Worm (Caenorhabditis elegans) whole organism, early embryonic: ENCODE data around the gene E02H4.4.

Experiments
- B0310.2 ChIP-seq: sonication (generic microtip); optimal IDR thresholded peaks from 2 replicates; lab custom pipeline; 2016; ENCODE audit warnings: mild to moderate bottlenecking, missing genetic modification characterization, missing compliant biosample characterization
- F13C5.2 ChIP-seq: sonication (generic microtip); optimal IDR thresholded peaks from 2 replicates; lab custom pipeline; 2017; ENCODE audit warnings: mild to moderate bottlenecking, missing genetic modification characterization, inconsistent platforms, missing compliant biosample characterization
- ama-1 ChIP-seq: fragments of 150-350 bp; optimal IDR thresholded peaks from 2 replicates; lab custom pipeline; 2014
- hmbx-1 ChIP-seq: sonication (generic microtip); optimal IDR thresholded peaks from 2 replicates; lab custom pipeline; 2016; ENCODE audit warnings: mild to moderate bottlenecking, missing genetic modification characterization, missing compliant biosample characterization
- pes-1 ChIP-seq: fragments of 200-800 bp; sonication (Bioruptor generic); IDR thresholded peaks from 2 replicates; pipeline ENCODE4 v1.3.6; 2022; ENCODE audit warnings: missing genetic modification reagents, missing genetic modification characterization, missing compliant biosample characterization
- scrt-1 ChIP-seq: fragments of 200-800 bp; sonication (Bioruptor generic); IDR thresholded peaks from 2 replicates; pipeline ENCODE4 v1.3.6; 2022; ENCODE audit warnings: missing genetic modification characterization, missing compliant biosample characterization
- tbx-11 ChIP-seq: fragments of 200-800 bp; sonication (Bioruptor generic); IDR thresholded peaks from 2 replicates; pipeline ENCODE4 v1.3.6; 2022; ENCODE audit warnings: missing genetic modification characterization, missing compliant biosample characterization
- tra-4 ChIP-seq: sonication (generic microtip); optimal IDR thresholded peaks from 2 replicates; lab custom pipeline; 2017; ENCODE audit warnings: missing genetic modification characterization, missing compliant biosample characterization

DNA sequence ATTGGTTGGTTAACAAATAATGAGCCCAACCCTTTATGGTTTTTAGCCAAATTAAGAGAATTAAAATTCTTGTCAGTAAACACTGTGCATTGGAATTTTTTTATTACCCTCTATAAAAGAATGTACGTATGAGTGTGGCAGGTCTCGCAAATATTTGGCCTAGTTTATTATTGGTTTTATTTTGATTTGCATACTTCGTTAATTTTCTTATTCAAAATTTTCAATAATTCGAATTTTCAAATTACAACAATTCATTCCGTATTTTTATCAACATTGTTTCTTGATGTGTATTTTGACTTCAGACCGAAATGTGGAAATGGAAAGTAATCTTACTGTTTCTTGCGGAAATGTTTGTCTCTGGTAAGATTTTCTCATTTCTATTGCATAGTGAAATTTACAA, at the start of gene E02H4.4:
- TF ChIP-seq ama-1 (lab: Kevin White, UChicago) (no peak), tbx-11 (GFP tag; lab: Robert Waterston, UW) (no peak), B0310.2 (tag; lab: Kevin White, UChicago) (no peak), tra-4 (no peak), hmbx-1 (tag; lab: Kevin White, UChicago) (no peak), pes-1 (GFP tag; lab: Robert Waterston, UW) (no peak), F13C5.2 (tag; lab: Kevin White, UChicago) (no peak), scrt-1 (GFP tag; lab: Robert Waterston, UW) (no peak)
